Worm (Caenorhabditis elegans): ENCODE results near the gene C27C12.1.
A peak's percentile ranks its signal among the peaks of the same experiment; 100 is the strongest.

DNA sequence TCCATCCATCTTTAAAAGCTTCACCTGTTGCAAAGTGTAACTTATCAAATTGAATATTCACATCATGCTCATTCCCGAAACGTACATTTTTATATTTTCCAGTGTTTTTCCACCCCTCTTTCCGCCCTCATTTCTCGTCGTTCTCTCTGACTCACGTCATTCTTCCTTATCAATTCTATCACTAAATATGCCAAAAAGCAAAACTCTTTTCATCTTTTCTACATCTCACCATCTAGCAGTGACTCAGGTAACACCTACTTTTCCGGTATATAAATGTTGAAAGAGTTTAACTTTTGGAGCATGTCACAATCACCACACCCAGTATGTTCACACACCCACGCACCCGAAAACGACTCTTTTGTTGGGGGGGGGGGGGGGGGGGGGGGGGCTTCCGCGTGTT, 9.1 kb downstream of the C27C12.1 start:
- no peak for TF ChIP-seq nhr-77 (tag; optimal IDR thresholded peaks at IDR 0.05)
- no peak for TF ChIP-seq skn-1 (tag; optimal IDR thresholded peaks at IDR 0.05)
- no peak for TF ChIP-seq lin-39 (tag; optimal IDR thresholded peaks at IDR 0.05)
- no peak for TF ChIP-seq ZK546.5 (tag; optimal IDR thresholded peaks at IDR 0.05)
- TF ChIP-seq mdl-1 (tag; optimal IDR thresholded peaks at IDR 0.05): no peak
- TF ChIP-seq ama-1 (optimal IDR thresholded peaks at IDR 0.05): no peak
- no peak for TF ChIP-seq lin-13 (GFP tag; optimal IDR thresholded peaks at IDR 0.05)
- TF ChIP-seq unc-62 (GFP tag; optimal IDR thresholded peaks at IDR 0.05): no peak
- TF ChIP-seq C34F6.9 (tag; optimal IDR thresholded peaks at IDR 0.05): no peak
- TF ChIP-seq fos-1 (tag; optimal IDR thresholded peaks at IDR 0.05): peak; percentile 81
- TF ChIP-seq aly-2 (tag; optimal IDR thresholded peaks at IDR 0.05): no peak
- no peak for TF ChIP-seq elt-3 (tag; optimal IDR thresholded peaks at IDR 0.05)
- TF ChIP-seq mbf-1 (tag; optimal IDR thresholded peaks at IDR 0.05): no peak
